Fruit fly (Drosophila melanogaster) whole organism, embryonic: ENCODE results near the gene CG17996.

Experiments used
- Bgb ChIP-seq: fragments of 200-800 bp; sonication (Bioruptor generic); IDR thresholded peaks from 2 replicates; pipeline ENCODE4 v1.3.6; 2022; ENCODE audit warnings: missing biosample characterization, missing genetic modification characterization; ENCODE audit not compliant: partially characterized antibody
- CG10209 ChIP-seq: fragments of 200-800 bp; sonication (Bioruptor generic); optimal IDR thresholded peaks from 3 replicates; lab custom pipeline; 2017; ENCODE audit warnings: missing biosample characterization, mild to moderate bottlenecking, missing genetic modification characterization, missing genetic modification reagents
- CG10431 ChIP-seq: fragments of 200-800 bp; sonication (Bioruptor generic); optimal IDR thresholded peaks from 3 replicates; lab custom pipeline; 2018; ENCODE audit warnings: missing biosample characterization, mild to moderate bottlenecking, missing genetic modification characterization
- CG10654 ChIP-seq: fragments of 200-800 bp; sonication (Bioruptor generic); optimal IDR thresholded peaks from 2 replicates; lab custom pipeline; 2016; ENCODE audit warnings: missing biosample characterization, missing genetic modification characterization
- CG11695 ChIP-seq: fragments of 200-800 bp; sonication (Bioruptor generic); IDR thresholded peaks from 3 replicates; pipeline ENCODE4 v1.3.6; 2022; ENCODE audit warnings: missing biosample characterization, missing genetic modification characterization
- CG12104 ChIP-seq: fragments of 200-800 bp; sonication (Bioruptor generic); optimal IDR thresholded peaks from 3 replicates; lab custom pipeline; 2016; ENCODE audit warnings: missing biosample characterization, missing genetic modification characterization
- CG1233 ChIP-seq: fragments of 200-800 bp; sonication (Bioruptor generic); optimal IDR thresholded peaks from 4 replicates; lab custom pipeline; 2018; ENCODE audit warnings: missing biosample characterization, mild to moderate bottlenecking, missing genetic modification characterization
- CG12942 ChIP-seq: fragments of 200-800 bp; sonication (Bioruptor generic); optimal IDR thresholded peaks from 3 replicates; lab custom pipeline; 2016; ENCODE audit warnings: missing biosample characterization, missing genetic modification characterization
- CG14710 ChIP-seq: fragments of 200-800 bp; sonication (Bioruptor generic); optimal IDR thresholded peaks from 3 replicates; lab custom pipeline; 2019; ENCODE audit warnings: missing biosample characterization, mild to moderate bottlenecking, missing genetic modification characterization, moderate library complexity
- CG17359 ChIP-seq: fragments of 200-800 bp; sonication (Bioruptor generic); optimal IDR thresholded peaks from 3 replicates; lab custom pipeline; 2018; ENCODE audit warnings: missing biosample characterization, mild to moderate bottlenecking, missing genetic modification characterization, moderate library complexity
- CG2116 ChIP-seq: fragments of 200-800 bp; sonication (Bioruptor generic); optimal IDR thresholded peaks from 3 replicates; lab custom pipeline; 2018; ENCODE audit warnings: missing biosample characterization, mild to moderate bottlenecking, missing genetic modification characterization
- CG2202 ChIP-seq: fragments of 200-800 bp; sonication (Bioruptor generic); optimal IDR thresholded peaks from 2 replicates; lab custom pipeline; 2018; ENCODE audit warnings: missing biosample characterization, mild to moderate bottlenecking, missing genetic modification characterization
- CG2875 ChIP-seq: fragments of 200-800 bp; sonication (Bioruptor generic); optimal IDR thresholded peaks from 2 replicates; lab custom pipeline; 2017; ENCODE audit warnings: missing biosample characterization, mild to moderate bottlenecking, missing genetic modification characterization, missing genetic modification reagents
- CG31388 ChIP-seq: fragments of 200-800 bp; sonication (Bioruptor generic); optimal IDR thresholded peaks from 2 replicates; lab custom pipeline; 2016; ENCODE audit warnings: missing biosample characterization, missing genetic modification characterization
- CG42726 ChIP-seq: fragments of 200-800 bp; sonication (Bioruptor generic); IDR thresholded peaks from 2 replicates; pipeline ENCODE4 v1.3.6; 2022; ENCODE audit warnings: missing biosample characterization, missing genetic modification characterization; ENCODE audit not compliant: partially characterized antibody
- CG4730 ChIP-seq: fragments of 200-800 bp; sonication (Bioruptor generic); IDR thresholded peaks from 2 replicates; pipeline ENCODE4 v1.3.6; 2022; ENCODE audit warnings: missing biosample characterization, missing genetic modification characterization
- CG7556 ChIP-seq: fragments of 200-800 bp; sonication (Bioruptor generic); optimal IDR thresholded peaks from 2 replicates; lab custom pipeline; 2017; ENCODE audit warnings: missing biosample characterization, mild to moderate bottlenecking, missing genetic modification characterization
- CG7745 ChIP-seq: fragments of 200-800 bp; sonication (Bioruptor generic); optimal IDR thresholded peaks from 2 replicates; lab custom pipeline; 2018; ENCODE audit warnings: missing biosample characterization, mild to moderate bottlenecking, missing genetic modification characterization, moderate library complexity
- CG8281 ChIP-seq: fragments of 200-800 bp; sonication (Bioruptor generic); optimal IDR thresholded peaks from 2 replicates; lab custom pipeline; 2018; ENCODE audit warnings: missing biosample characterization, mild to moderate bottlenecking, missing genetic modification characterization, moderate library complexity
- CG8388 ChIP-seq: fragments of 200-800 bp; sonication (Bioruptor generic); optimal IDR thresholded peaks from 2 replicates; lab custom pipeline; 2019; ENCODE audit warnings: missing biosample characterization, mild to moderate bottlenecking, missing genetic modification characterization, moderate library complexity
- CG8944 ChIP-seq: fragments of 200-800 bp; sonication (Bioruptor generic); optimal IDR thresholded peaks from 3 replicates; lab custom pipeline; 2016; ENCODE audit warnings: missing biosample characterization, missing genetic modification characterization
- Camta ChIP-seq: fragments of 200-800 bp; sonication (Bioruptor generic); optimal IDR thresholded peaks from 2 replicates; lab custom pipeline; 2016; ENCODE audit warnings: missing biosample characterization, missing genetic modification characterization
- Doc2 ChIP-seq: fragments of 200-800 bp; sonication (Bioruptor generic); IDR thresholded peaks from 2 replicates; pipeline ENCODE4 v1.3.6; 2022; ENCODE audit warnings: missing biosample characterization, missing genetic modification characterization
- Dp ChIP-seq: fragments of 200-800 bp; sonication (Bioruptor generic); optimal IDR thresholded peaks from 2 replicates; lab custom pipeline; 2018; ENCODE audit warnings: missing biosample characterization, mild to moderate bottlenecking, missing genetic modification characterization, moderate library complexity
- Dref ChIP-seq: fragments of 200-800 bp; sonication (Bioruptor generic); IDR thresholded peaks from 2 replicates; pipeline ENCODE4 v1.3.6; 2022; ENCODE audit warnings: missing biosample characterization, missing genetic modification characterization
- Ets65A ChIP-seq: fragments of 200-800 bp; sonication (Bioruptor generic); peaks from one replicate; lab custom pipeline; 2016; ENCODE audit warnings: missing biosample characterization, missing genetic modification characterization
- Fer3 ChIP-seq: fragments of 200-800 bp; sonication (Bioruptor generic); optimal IDR thresholded peaks from 2 replicates; lab custom pipeline; 2018; ENCODE audit warnings: missing biosample characterization, mild to moderate bottlenecking, missing genetic modification characterization, moderate library complexity
- HHEX ChIP-seq: fragments of 200-800 bp; sonication (Bioruptor generic); optimal IDR thresholded peaks from 3 replicates; lab custom pipeline; 2017; ENCODE audit warnings: missing biosample characterization, mild to moderate bottlenecking, missing genetic modification characterization, missing genetic modification reagents
- MESR4 ChIP-seq: fragments of 200-800 bp; sonication (Bioruptor generic); optimal IDR thresholded peaks from 2 replicates; lab custom pipeline; 2018; ENCODE audit warnings: missing biosample characterization, mild to moderate bottlenecking, missing genetic modification characterization, moderate library complexity
- Oaz ChIP-seq: fragments of 200-800 bp; sonication (Bioruptor generic); IDR thresholded peaks from 2 replicates; pipeline ENCODE4 v1.3.6; 2022; ENCODE audit warnings: missing biosample characterization, missing genetic modification characterization
- Opbp ChIP-seq: fragments of 200-800 bp; sonication (Bioruptor generic); IDR thresholded peaks from 3 replicates; pipeline ENCODE4 v1.3.6; 2022; ENCODE audit warnings: missing biosample characterization, missing genetic modification characterization; ENCODE audit not compliant: partially characterized antibody
- Ravus ChIP-seq: fragments of 200-800 bp; sonication (Bioruptor generic); IDR thresholded peaks from 2 replicates; pipeline ENCODE4 v1.3.6; 2022; ENCODE audit warnings: missing biosample characterization, missing genetic modification characterization
- Rx ChIP-seq: fragments of 200-800 bp; sonication (Bioruptor generic); IDR thresholded peaks from 2 replicates; pipeline ENCODE4 v1.3.6; 2022; ENCODE audit warnings: missing biosample characterization, missing genetic modification characterization
- Vsx1 ChIP-seq: fragments of 200-800 bp; sonication (Bioruptor generic); optimal IDR thresholded peaks from 2 replicates; lab custom pipeline; 2017; ENCODE audit warnings: missing biosample characterization, mild to moderate bottlenecking, missing genetic modification characterization, missing genetic modification reagents
- aop ChIP-seq: fragments of 200-800 bp; sonication (Bioruptor generic); IDR thresholded peaks from 2 replicates; pipeline ENCODE4 v1.3.6; 2022; ENCODE audit warnings: missing biosample characterization, missing genetic modification characterization
- ato ChIP-seq: fragments of 200-800 bp; sonication (Bioruptor generic); IDR thresholded peaks from 2 replicates; pipeline ENCODE4 v1.3.6; 2022; ENCODE audit warnings: missing biosample characterization, missing genetic modification characterization; ENCODE audit not compliant: partially characterized antibody
- chinmo ChIP-seq: fragments of 200-800 bp; sonication (Bioruptor generic); IDR thresholded peaks from 4 replicates; pipeline ENCODE4 v1.3.6; 2022; ENCODE audit warnings: missing biosample characterization, missing genetic modification characterization; ENCODE audit not compliant: partially characterized antibody
- cwo ChIP-seq: fragments of 200-800 bp; sonication (Bioruptor generic); optimal IDR thresholded peaks from 3 replicates; lab custom pipeline; 2017; ENCODE audit warnings: missing biosample characterization, missing genetic modification characterization, mild to moderate bottlenecking, moderate library complexity, missing genetic modification reagents
- dm ChIP-seq: fragments of 200-800 bp; sonication (Bioruptor generic); optimal IDR thresholded peaks from 3 replicates; lab custom pipeline; 2016; ENCODE audit warnings: missing biosample characterization, missing genetic modification characterization
- dysf ChIP-seq: fragments of 200-800 bp; sonication (Bioruptor generic); IDR thresholded peaks from 3 replicates; pipeline ENCODE4 v1.3.6; 2022; ENCODE audit warnings: missing biosample characterization, missing genetic modification characterization
- jigr1 ChIP-seq: fragments of 200-800 bp; sonication (Bioruptor generic); IDR thresholded peaks from 3 replicates; pipeline ENCODE4 v1.3.6; 2022; ENCODE audit warnings: missing biosample characterization, missing genetic modification characterization
- mirr ChIP-seq: fragments of 200-800 bp; sonication (Bioruptor generic); optimal IDR thresholded peaks from 3 replicates; lab custom pipeline; 2018; ENCODE audit warnings: missing biosample characterization, mild to moderate bottlenecking, missing genetic modification characterization
- nau ChIP-seq: fragments of 200-800 bp; sonication (Bioruptor generic); optimal IDR thresholded peaks from 3 replicates; lab custom pipeline; 2017; ENCODE audit warnings: missing biosample characterization, mild to moderate bottlenecking, missing genetic modification characterization, missing genetic modification reagents
- nmo ChIP-seq: fragments of 200-800 bp; sonication (Bioruptor generic); optimal IDR thresholded peaks from 2 replicates; lab custom pipeline; 2018; ENCODE audit warnings: missing biosample characterization, mild to moderate bottlenecking, missing genetic modification characterization, moderate library complexity
- pnt ChIP-seq: fragments of 200-800 bp; sonication (Bioruptor generic); optimal IDR thresholded peaks from 3 replicates; lab custom pipeline; 2016; ENCODE audit warnings: missing biosample characterization, missing genetic modification characterization
- pros ChIP-seq: fragments of 200-800 bp; sonication (Bioruptor generic); optimal IDR thresholded peaks from 3 replicates; lab custom pipeline; 2019; ENCODE audit warnings: missing biosample characterization, mild to moderate bottlenecking, missing genetic modification characterization, moderate library complexity
- sna ChIP-seq: fragments of 200-800 bp; sonication (Bioruptor generic); IDR thresholded peaks from 2 replicates; pipeline ENCODE4 v1.3.6; 2022; ENCODE audit warnings: missing biosample characterization, missing genetic modification characterization; ENCODE audit not compliant: partially characterized antibody
- sob ChIP-seq: fragments of 200-800 bp; sonication (Bioruptor generic); IDR thresholded peaks from 2 replicates; pipeline ENCODE4 v1.3.6; 2022; ENCODE audit warnings: missing biosample characterization, missing genetic modification characterization

Gene CG17996

dm6 chr2L:16715841-16716701 lies 14.8 kb downstream of the CG17996 start, which contains the start of the genes Cyt-c-d and CG31808 (continued):
- peak; percentile 11 for TF ChIP-seq Dp (GFP tag; lab: Kevin White, UChicago)
- peak; percentile 69 for TF ChIP-seq mirr (GFP tag; lab: Kevin White, UChicago)
- peak; percentile 85 for TF ChIP-seq CG2116 (GFP tag; lab: Kevin White, UChicago)
- TF ChIP-seq nmo (GFP tag; lab: Kevin White, UChicago) = peak; percentile 98
- peak; percentile 95 for TF ChIP-seq CG12942 (GFP tag; lab: Kevin White, UChicago)
- peak; percentile 92 for TF ChIP-seq pnt (GFP tag; lab: Kevin White, UChicago)
- peak; percentile 59 for TF ChIP-seq CG7745 (tag; lab: Kevin White, UChicago)
- TF ChIP-seq chinmo (GFP tag; lab: Robert Waterston, UW) = peak; percentile 77; the same call in 1 of the 4 replicates
- TF ChIP-seq cwo = peak; percentile 91
- TF ChIP-seq CG2875 (GFP tag; lab: Kevin White, UChicago) = peak; percentile 97
- TF ChIP-seq ato (GFP tag; lab: Robert Waterston, UW) = no peak
- peak; percentile 96 for TF ChIP-seq CG4730 (GFP tag; lab: Robert Waterston, UW)
- TF ChIP-seq CG8281 (tag; lab: Kevin White, UChicago) = peak; percentile 87
- peak; percentile 98 for TF ChIP-seq CG17359 (tag; lab: Kevin White, UChicago)
- peak; percentile 94 for TF ChIP-seq Rx (GFP tag; lab: Robert Waterston, UW)
- peak; percentile 86 for TF ChIP-seq CG10431 (GFP tag; lab: Kevin White, UChicago)
- peak; percentile 83 for TF ChIP-seq Doc2 (GFP tag; lab: Robert Waterston, UW)
- peak; percentile 94 for TF ChIP-seq HHEX (GFP tag; lab: Kevin White, UChicago)
- no peak for TF ChIP-seq Dref
- TF ChIP-seq Opbp (GFP tag; lab: Robert Waterston, UW) = no peak
- peak; percentile 94 for TF ChIP-seq CG10654 (GFP tag; lab: Kevin White, UChicago)
- peak; percentile 47 for TF ChIP-seq MESR4 (GFP tag; lab: Kevin White, UChicago)
- peak; percentile 96 for TF ChIP-seq jigr1 (GFP tag; lab: Robert Waterston, UW)
- TF ChIP-seq aop (GFP tag; lab: Robert Waterston, UW) = peak; percentile 90
- peak; percentile 94 for TF ChIP-seq CG1233 (GFP tag; lab: Kevin White, UChicago)
- peak; percentile 90 for TF ChIP-seq CG31388 (GFP tag; lab: Kevin White, UChicago)
- TF ChIP-seq CG42726 (GFP tag; lab: Robert Waterston, UW) = peak; percentile 25; the same call in 1 of the 2 replicates
- no peak for TF ChIP-seq sna
- peak; percentile 59 for TF ChIP-seq pros (GFP tag; lab: Kevin White, UChicago)
- TF ChIP-seq CG11695 (GFP tag; lab: Robert Waterston, UW) = peak; percentile 97
- peak; percentile 97 for TF ChIP-seq CG8388
- peak; percentile 58 for TF ChIP-seq Bgb
- TF ChIP-seq CG14710 (tag; lab: Kevin White, UChicago) = peak; percentile 95
- TF ChIP-seq CG10209 (GFP tag; lab: Kevin White, UChicago) = peak; percentile 98
- TF ChIP-seq Oaz (GFP tag; lab: Robert Waterston, UW) = peak; percentile 94
- TF ChIP-seq Camta (GFP tag; lab: Kevin White, UChicago) = peak; percentile 95
- peak; percentile 95 for TF ChIP-seq CG12104 (GFP tag; lab: Kevin White, UChicago)
- peak; percentile 98 for TF ChIP-seq Vsx1 (GFP tag; lab: Kevin White, UChicago)
- TF ChIP-seq Ravus (GFP tag; lab: Robert Waterston, UW) = peak; percentile 90
- peak; percentile 86 for TF ChIP-seq dm (GFP tag; lab: Kevin White, UChicago)
- peak; percentile 96 for TF ChIP-seq CG2202
- peak; percentile 98 for TF ChIP-seq nau (GFP tag; lab: Kevin White, UChicago)
- TF ChIP-seq sob = peak; percentile 98
- peak; percentile 99 for TF ChIP-seq CG7556
- peak; percentile 98 for TF ChIP-seq Ets65A
- TF ChIP-seq CG8944 (GFP tag; lab: Kevin White, UChicago) = peak; percentile 90
- TF ChIP-seq dysf (GFP tag; lab: Robert Waterston, UW) = peak; percentile 98
- TF ChIP-seq Fer3 (tag; lab: Kevin White, UChicago) = peak; percentile 95
